Worm (Caenorhabditis elegans): Measurements from ENCODE around the gene C36A4.11.

- TF ChIP-seq snpc-4 (tag; optimal IDR thresholded peaks at IDR 0.05) (no peak), pha-4 (tag; optimal IDR thresholded peaks at IDR 0.05) (peak; percentile 82), zag-1 (tag; optimal IDR thresholded peaks at IDR 0.05) (no peak), ztf-4 (tag; optimal IDR thresholded peaks at IDR 0.05) (no peak), ceh-82 (tag; optimal IDR thresholded peaks at IDR 0.05) (no peak), nhr-76 (tag; optimal IDR thresholded peaks at IDR 0.05) (no peak), ama-1 (optimal IDR thresholded peaks at IDR 0.05) (no peak), ztf-11 (tag; optimal IDR thresholded peaks at IDR 0.05) (no peak), nhr-11 (tag; optimal IDR thresholded peaks at IDR 0.05) (no peak)
Measured at ce11 chrIII:3889896-3890295, 49.5 kb downstream of the C36A4.11 start.
